Fruit fly (Drosophila melanogaster) whole organism, embryonic: ENCODE data around the gene CG15894.

Experiments
- CG10979 ChIP-seq: fragments of 200-800 bp; sonication (Bioruptor generic); optimal IDR thresholded peaks from 2 replicates; lab custom pipeline; 2018; ENCODE audit warnings: missing biosample characterization, mild to moderate bottlenecking, missing genetic modification characterization, moderate library complexity
- CG12744 ChIP-seq: fragments of 200-800 bp; sonication (Bioruptor generic); optimal IDR thresholded peaks from 2 replicates; lab custom pipeline; 2016; ENCODE audit warnings: missing biosample characterization, missing genetic modification characterization
- CG12769 ChIP-seq: fragments of 200-800 bp; sonication (Bioruptor generic); optimal IDR thresholded peaks from 2 replicates; lab custom pipeline; 2019; ENCODE audit warnings: missing biosample characterization, mild to moderate bottlenecking, missing genetic modification characterization, moderate library complexity
- CG13296 ChIP-seq: fragments of 200-800 bp; sonication (Bioruptor generic); optimal IDR thresholded peaks from 3 replicates; lab custom pipeline; 2018; ENCODE audit warnings: missing biosample characterization, mild to moderate bottlenecking, missing genetic modification characterization
- CG14710 ChIP-seq: fragments of 200-800 bp; sonication (Bioruptor generic); optimal IDR thresholded peaks from 3 replicates; lab custom pipeline; 2019; ENCODE audit warnings: missing biosample characterization, mild to moderate bottlenecking, missing genetic modification characterization, moderate library complexity
- CG14965 ChIP-seq: fragments of 200-800 bp; sonication (Bioruptor generic); optimal IDR thresholded peaks from 2 replicates; lab custom pipeline; 2016; ENCODE audit warnings: missing biosample characterization, missing genetic modification characterization, borderline replicate concordance
- CG15011 ChIP-seq: fragments of 200-800 bp; sonication (Bioruptor generic); optimal IDR thresholded peaks from 3 replicates; lab custom pipeline; 2018; ENCODE audit warnings: missing biosample characterization, mild to moderate bottlenecking, missing genetic modification characterization
- CG17802 ChIP-seq: fragments of 200-800 bp; sonication (Bioruptor generic); optimal IDR thresholded peaks from 2 replicates; lab custom pipeline; 2018; ENCODE audit warnings: missing biosample characterization, mild to moderate bottlenecking, missing genetic modification characterization, moderate library complexity
- CG4328 ChIP-seq: fragments of 200-800 bp; sonication (Bioruptor generic); optimal IDR thresholded peaks from 3 replicates; lab custom pipeline; 2017; ENCODE audit warnings: missing biosample characterization, missing genetic modification reagents, missing genetic modification characterization
- CG4360 ChIP-seq: fragments of 200-800 bp; sonication (Bioruptor generic); IDR thresholded peaks from 2 replicates; pipeline ENCODE4 v1.3.6; 2022; ENCODE audit warnings: missing biosample characterization, missing genetic modification characterization
- CG6272 ChIP-seq: fragments of 200-800 bp; sonication (Bioruptor generic); IDR thresholded peaks from 2 replicates; pipeline ENCODE4 v1.3.6; 2022; ENCODE audit warnings: missing biosample characterization, missing genetic modification characterization
- CG6654 ChIP-seq: fragments of 200-800 bp; sonication (Bioruptor generic); optimal IDR thresholded peaks from 2 replicates; lab custom pipeline; 2017; ENCODE audit warnings: missing biosample characterization, mild to moderate bottlenecking, missing genetic modification characterization
- CG7271 ChIP-seq: fragments of 200-800 bp; sonication (Bioruptor generic); optimal IDR thresholded peaks from 2 replicates; lab custom pipeline; 2018; ENCODE audit warnings: missing biosample characterization, mild to moderate bottlenecking, missing genetic modification characterization, moderate library complexity
- CG7556 ChIP-seq: fragments of 200-800 bp; sonication (Bioruptor generic); optimal IDR thresholded peaks from 2 replicates; lab custom pipeline; 2017; ENCODE audit warnings: missing biosample characterization, mild to moderate bottlenecking, missing genetic modification characterization
- CG7928 ChIP-seq: fragments of 200-800 bp; sonication (Bioruptor generic); optimal IDR thresholded peaks from 2 replicates; lab custom pipeline; 2017; ENCODE audit warnings: missing biosample characterization, mild to moderate bottlenecking, missing genetic modification characterization
- CG9876 ChIP-seq: fragments of 200-800 bp; sonication (Bioruptor generic); optimal IDR thresholded peaks from 2 replicates; lab custom pipeline; 2016; ENCODE audit warnings: missing biosample characterization, missing genetic modification characterization
- CrebB ChIP-seq: fragments of 200-800 bp; sonication (Bioruptor generic); optimal IDR thresholded peaks from 3 replicates; lab custom pipeline; 2018; ENCODE audit warnings: missing biosample characterization, mild to moderate bottlenecking, missing genetic modification characterization
- Drgx ChIP-seq: fragments of 200-800 bp; sonication (Bioruptor generic); IDR thresholded peaks from 2 replicates; pipeline ENCODE4 v1.3.6; 2022; ENCODE audit warnings: missing biosample characterization, missing genetic modification characterization
- Eip74EF ChIP-seq, 2 experiments: fragments of 200-800 bp in 1 of 2; fragments of >200 bp in 1 of 2; sonication (Bioruptor generic) in 1 of 2; optimal IDR thresholded peaks; 2 replicates each; lab custom pipeline; 2017 to 2019; ENCODE audit warnings: missing biosample characterization in 2 of 2, missing genetic modification characterization in 2 of 2, mild to moderate bottlenecking in 1 of 2, moderate library complexity in 1 of 2
- Gsc ChIP-seq: fragments of 200-800 bp; sonication (Bioruptor generic); IDR thresholded peaks from 2 replicates; pipeline ENCODE4 v1.3.6; 2022; ENCODE audit warnings: missing biosample characterization, missing genetic modification characterization
- Gug ChIP-seq: fragments of 200-800 bp; sonication (Bioruptor generic); IDR thresholded peaks from 4 replicates; pipeline ENCODE4 v1.3.6; 2022; ENCODE audit warnings: missing biosample characterization, missing genetic modification characterization
- Hr3 ChIP-seq: fragments of 200-800 bp; sonication (Bioruptor generic); optimal IDR thresholded peaks from 3 replicates; lab custom pipeline; 2016; ENCODE audit warnings: missing biosample characterization, missing genetic modification characterization
- Mad ChIP-seq: fragments of 200-800 bp; sonication (Bioruptor generic); optimal IDR thresholded peaks from 2 replicates; lab custom pipeline; 2016; ENCODE audit warnings: missing biosample characterization, missing genetic modification characterization
- Oaz ChIP-seq: fragments of 200-800 bp; sonication (Bioruptor generic); IDR thresholded peaks from 2 replicates; pipeline ENCODE4 v1.3.6; 2022; ENCODE audit warnings: missing biosample characterization, missing genetic modification characterization
- Tbp ChIP-seq: fragments of >200 bp; optimal IDR thresholded peaks from 2 replicates; lab custom pipeline; 2018; ENCODE audit warnings: missing biosample characterization, missing genetic modification characterization
- ab ChIP-seq: fragments of 200-800 bp; sonication (Bioruptor generic); optimal IDR thresholded peaks from 2 replicates; lab custom pipeline; 2016; ENCODE audit warnings: missing biosample characterization, missing genetic modification characterization
- amos ChIP-seq: fragments of 200-800 bp; sonication (Bioruptor generic); IDR thresholded peaks from 2 replicates; pipeline ENCODE4 v1.3.6; 2022; ENCODE audit warnings: missing biosample characterization, missing genetic modification characterization; ENCODE audit not compliant: partially characterized antibody
- ash1 ChIP-seq: fragments of 200-800 bp; sonication (Bioruptor generic); optimal IDR thresholded peaks from 2 replicates; lab custom pipeline; 2018; ENCODE audit warnings: missing biosample characterization, mild to moderate bottlenecking, missing genetic modification characterization
- br ChIP-seq: fragments of >200 bp; optimal IDR thresholded peaks from 2 replicates; lab custom pipeline; 2017
- cg ChIP-seq: fragments of 200-800 bp; sonication (Bioruptor generic); optimal IDR thresholded peaks from 3 replicates; lab custom pipeline; 2019; ENCODE audit warnings: missing biosample characterization, mild to moderate bottlenecking, missing genetic modification characterization, moderate library complexity
- ems ChIP-seq: fragments of 200-800 bp; sonication (Bioruptor generic); optimal IDR thresholded peaks from 3 replicates; lab custom pipeline; 2016; ENCODE audit warnings: missing biosample characterization, missing genetic modification characterization
- fd102C ChIP-seq: fragments of 200-800 bp; sonication (Bioruptor generic); optimal IDR thresholded peaks from 2 replicates; lab custom pipeline; 2018; ENCODE audit warnings: missing biosample characterization, mild to moderate bottlenecking, missing genetic modification characterization, moderate library complexity
- fru ChIP-seq: fragments of >200 bp; optimal IDR thresholded peaks from 2 replicates; lab custom pipeline; 2017
- ham ChIP-seq: fragments of 200-800 bp; sonication (Bioruptor generic); IDR thresholded peaks from 2 replicates; pipeline ENCODE4 v1.3.6; 2022; ENCODE audit warnings: missing biosample characterization, missing genetic modification characterization
- hth ChIP-seq: fragments of >200 bp; optimal IDR thresholded peaks from 2 replicates; lab custom pipeline; 2017; ENCODE audit warnings: inconsistent platforms
- ind ChIP-seq: fragments of 200-800 bp; sonication (Bioruptor generic); optimal IDR thresholded peaks from 3 replicates; lab custom pipeline; 2016; ENCODE audit warnings: missing biosample characterization, missing genetic modification characterization
- ken ChIP-seq: fragments of 200-800 bp; sonication (Bioruptor generic); IDR thresholded peaks from 3 replicates; pipeline ENCODE4 v1.3.6; 2022; ENCODE audit warnings: missing biosample characterization, missing genetic modification characterization
- knrl ChIP-seq: fragments of 200-800 bp; sonication (Bioruptor generic); IDR thresholded peaks from 3 replicates; pipeline ENCODE4 v1.3.6; 2022; ENCODE audit warnings: missing biosample characterization, missing genetic modification characterization; ENCODE audit not compliant: partially characterized antibody
- lbe ChIP-seq: fragments of 200-800 bp; sonication (Bioruptor generic); optimal IDR thresholded peaks from 2 replicates; lab custom pipeline; 2016; ENCODE audit warnings: missing biosample characterization, mild to moderate bottlenecking, missing genetic modification characterization
- lola ChIP-seq, 3 experiments: fragments of >200 bp in 2 of 3; fragments of 200-800 bp in 1 of 3; sonication (Bioruptor generic) in 1 of 3; optimal IDR thresholded peaks; 2 replicates each; lab custom pipeline; 2017 to 2019; ENCODE audit warnings: missing biosample characterization in 3 of 3, missing genetic modification characterization in 3 of 3, mild to moderate bottlenecking in 1 of 3, moderate library complexity in 1 of 3
- onecut ChIP-seq: fragments of 200-800 bp; sonication (Bioruptor generic); IDR thresholded peaks from 2 replicates; pipeline ENCODE4 v1.3.6; 2022; ENCODE audit warnings: missing biosample characterization, missing genetic modification characterization
- org-1 ChIP-seq: fragments of 200-800 bp; sonication (Bioruptor generic); optimal IDR thresholded peaks from 2 replicates; lab custom pipeline; 2017; ENCODE audit warnings: missing biosample characterization, missing genetic modification characterization
- peb ChIP-seq: fragments of 200-800 bp; sonication (Bioruptor generic); IDR thresholded peaks from 2 replicates; pipeline ENCODE4 v1.3.6; 2022; ENCODE audit warnings: missing biosample characterization, missing genetic modification characterization
- prd ChIP-seq, 3 experiments: fragments of >200 bp in 2 of 3; fragments of 200-800 bp in 1 of 3; sonication (Bioruptor generic) in 1 of 3; optimal IDR thresholded peaks in 2 of 3; IDR thresholded peaks in 1 of 3; 2 replicates in 2 of 3; 3 replicates in 1 of 3; pipeline versions ENCODE4 v1.3.6 to Lab custom; 2017 to 2022; ENCODE audit warnings: missing biosample characterization in 1 of 3, missing genetic modification characterization in 1 of 3
- repo ChIP-seq: fragments of 200-800 bp; sonication (Bioruptor generic); optimal IDR thresholded peaks from 2 replicates; lab custom pipeline; 2016; ENCODE audit warnings: missing biosample characterization, missing genetic modification characterization
- salm ChIP-seq: fragments of 200-800 bp; sonication (Bioruptor generic); optimal IDR thresholded peaks from 2 replicates; lab custom pipeline; 2018; ENCODE audit warnings: missing biosample characterization, mild to moderate bottlenecking, missing genetic modification characterization
- slp2 ChIP-seq: fragments of 200-800 bp; sonication (Bioruptor generic); optimal IDR thresholded peaks from 2 replicates; lab custom pipeline; 2016; ENCODE audit warnings: missing biosample characterization, missing genetic modification characterization
- stwl ChIP-seq: fragments of 200-800 bp; sonication (Bioruptor generic); optimal IDR thresholded peaks from 3 replicates; lab custom pipeline; 2018; ENCODE audit warnings: missing biosample characterization, mild to moderate bottlenecking, missing genetic modification characterization, moderate library complexity
- twi ChIP-seq: fragments of 200-800 bp; optimal IDR thresholded peaks from 2 replicates; lab custom pipeline; 2019; ENCODE audit warnings: missing biosample characterization, mild to moderate bottlenecking, missing genetic modification characterization, moderate library complexity
- unpg ChIP-seq: fragments of 200-800 bp; sonication (Bioruptor generic); optimal IDR thresholded peaks from 3 replicates; lab custom pipeline; 2018; ENCODE audit warnings: missing biosample characterization, mild to moderate bottlenecking, missing genetic modification characterization, moderate library complexity
- vfl ChIP-seq: fragments of 200-800 bp; sonication (Bioruptor generic); optimal IDR thresholded peaks from 2 replicates; lab custom pipeline; 2016; ENCODE audit warnings: missing biosample characterization, missing genetic modification characterization
- zen2 ChIP-seq: fragments of 200-800 bp; sonication (Bioruptor generic); IDR thresholded peaks from 3 replicates; pipeline ENCODE4 v1.3.6; 2022; ENCODE audit warnings: missing biosample characterization, missing genetic modification characterization; ENCODE audit not compliant: partially characterized antibody

The CG15894 gene

DNA sequence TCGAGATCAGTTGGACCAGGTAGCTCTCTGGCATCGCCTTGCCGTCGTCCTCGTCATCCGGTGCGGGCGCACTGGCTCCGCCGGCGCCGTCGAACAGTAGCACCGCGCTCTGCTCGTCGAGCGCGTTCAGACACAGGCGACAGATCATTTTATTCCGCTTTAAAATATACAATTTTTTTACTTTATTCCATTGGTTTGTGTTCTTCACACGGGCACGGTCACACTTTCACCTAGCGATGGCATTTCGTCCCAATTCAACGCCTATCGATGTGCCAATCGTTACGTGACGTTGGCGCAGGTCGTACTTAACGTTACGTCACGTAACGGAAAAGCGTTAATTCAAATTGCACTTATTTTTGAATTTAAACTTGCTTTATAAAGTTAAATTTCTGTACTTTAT is 8.0 kb upstream of the CG15894 start, which contains the start of gene CG12219:
CG12219 (minus strand) TSS at position 234 of the 400 bp plus-strand sequence.
- TF ChIP-seq stwl (tag; lab: Kevin White, UChicago) (peak; percentile 74), CG7556 (GFP tag; lab: Kevin White, UChicago) (no peak), ken (GFP tag; lab: Robert Waterston, UW) (no peak), Eip74EF (GFP tag; optimal IDR thresholded peaks at IDR 0.05; lab: Kevin White, UChicago) (no peak), CG6272 (GFP tag; lab: Robert Waterston, UW) (no peak), hth (lab: Kevin White, UChicago) (no peak), Drgx (GFP tag; lab: Robert Waterston, UW) (no peak), Gsc (no peak), repo (no peak), CG4328 (GFP tag; lab: Kevin White, UChicago) (no peak), CG4360 (GFP tag; lab: Robert Waterston, UW) (no peak), CG14965 (GFP tag; lab: Kevin White, UChicago) (no peak), ems (GFP tag; lab: Kevin White, UChicago) (no peak), twi (tag; lab: Kevin White, UChicago) (no peak), peb (GFP tag; lab: Robert Waterston, UW) (no peak), lola (GFP tag; optimal IDR thresholded peaks at IDR 0.05; lab: Kevin White, UChicago) (no peak), slp2 (no peak), CrebB (tag; lab: Kevin White, UChicago) (no peak), br (no peak), CG12744 (GFP tag; lab: Kevin White, UChicago) (no peak), Hr3 (GFP tag; lab: Kevin White, UChicago) (no peak), Tbp (GFP tag; lab: Kevin White, UChicago) (no peak), ind (GFP tag; lab: Kevin White, UChicago) (no peak), CG7271 (tag; lab: Kevin White, UChicago) (no peak), cg (no peak), CG14710 (peak; percentile 53), lbe (GFP tag; lab: Kevin White, UChicago) (no peak), org-1 (GFP tag; lab: Kevin White, UChicago) (no peak), Mad (GFP tag; lab: Kevin White, UChicago) (no peak), salm (tag; lab: Kevin White, UChicago) (no peak), ash1 (GFP tag; lab: Kevin White, UChicago) (no peak), vfl (GFP tag; lab: Kevin White, UChicago) (no peak), CG15011 (GFP tag; lab: Kevin White, UChicago) (no peak), Oaz (GFP tag; lab: Robert Waterston, UW) (no peak), CG17802 (tag; lab: Kevin White, UChicago) (no peak), knrl (GFP tag; lab: Robert Waterston, UW) (peak; percentile 36; the same call in 1 of the 3 replicates), CG12769 (tag; lab: Kevin White, UChicago) (no peak), ham (GFP tag; lab: Robert Waterston, UW) (no peak), CG7928 (GFP tag; lab: Kevin White, UChicago) (no peak), prd (optimal IDR thresholded peaks at IDR 0.05; lab: Kevin White, UChicago) (no peak), prd (GFP tag; IDR thresholded peaks at IDR 0.05; lab: Robert Waterston, UW) (no peak), CG13296 (GFP tag; lab: Kevin White, UChicago) (no peak), CG10979 (tag; lab: Kevin White, UChicago) (no peak), unpg (GFP tag; lab: Kevin White, UChicago) (no peak), Gug (GFP tag; lab: Robert Waterston, UW) (no peak), ab (GFP tag; lab: Kevin White, UChicago) (no peak), CG6654 (GFP tag; lab: Kevin White, UChicago) (no peak), zen2 (GFP tag; lab: Robert Waterston, UW) (peak; percentile 38; the same call in 1 of the 3 replicates), CG9876 (no peak), onecut (GFP tag; lab: Robert Waterston, UW) (no peak), fd102C (no peak), amos (GFP tag; lab: Robert Waterston, UW) (peak; percentile 71; the same call in 1 of the 2 replicates), fru (lab: Kevin White, UChicago) (no peak)
